Worm (Caenorhabditis elegans): Measurements from ENCODE around the gene ttll-12.

ce11 chrII:9358230-9358629, 19.4 kb downstream of the ttll-12 start, which contains the start of gene mel-11:
- TF ChIP-seq unc-62 (GFP tag; optimal IDR thresholded peaks at IDR 0.05 in 1 of 2) (no peak), unc-62 (tag; optimal IDR thresholded peaks at IDR 0.05) (no peak), dmd-9 (GFP tag; IDR thresholded peaks at IDR 0.05) (no peak), ctbp-1 (GFP tag; IDR thresholded peaks at IDR 0.05) (no peak), zfp-3 (GFP tag; conservative IDR thresholded peaks at IDR 0.05) (no peak), spr-3 (GFP tag; optimal IDR thresholded peaks at IDR 0.05) (no peak), mxl-3 (GFP tag; optimal IDR thresholded peaks at IDR 0.05) (no peak), ZK546.5 (tag; optimal IDR thresholded peaks at IDR 0.05) (no peak), nhr-237 (tag; optimal IDR thresholded peaks at IDR 0.05) (no peak), F10B5.3 (tag; optimal IDR thresholded peaks at IDR 0.05) (no peak), ztf-11 (tag; optimal IDR thresholded peaks at IDR 0.05) (no peak)

Data from whole organism, L4 larva.